Worm (Caenorhabditis elegans): ENCODE data around the gene cyp-34A5.

cyp-34A5 gene

ce11 chrV:3929099-3929498, 28.4 kb downstream of the cyp-34A5 start, which contains the start of gene srx-64:
Gene srx-64, plus strand, starts transcription at chrV:3929399.
- TF ChIP-seq daf-12 (tag; optimal IDR thresholded peaks at IDR 0.05) (no peak), nfya-1 (tag; optimal IDR thresholded peaks at IDR 0.05; ENCODE audit: insufficient read depth) (no peak), ZK546.5 (tag; optimal IDR thresholded peaks at IDR 0.05) (no peak), nhr-76 (tag; optimal IDR thresholded peaks at IDR 0.05) (no peak), elt-3 (tag; optimal IDR thresholded peaks at IDR 0.05) (no peak), unc-62 (GFP tag; optimal IDR thresholded peaks at IDR 0.05) (no peak), egl-5 (tag; optimal IDR thresholded peaks at IDR 0.05) (no peak), lin-39 (tag; optimal IDR thresholded peaks at IDR 0.05) (no peak), mml-1 (tag; optimal IDR thresholded peaks at IDR 0.05) (no peak), nhr-67 (tag; optimal IDR thresholded peaks at IDR 0.05) (no peak)

- TF ChIP-seq ceh-28 (tag; optimal IDR thresholded peaks at IDR 0.05) (no peak), fkh-2 (tag; optimal IDR thresholded peaks at IDR 0.05) (no peak), unc-62 (GFP tag; optimal IDR thresholded peaks at IDR 0.05) (no peak), aly-2 (tag; optimal IDR thresholded peaks at IDR 0.05) (no peak), lsy-12 (tag; optimal IDR thresholded peaks at IDR 0.05) (no peak), nhr-28 (tag; optimal IDR thresholded peaks at IDR 0.05) (no peak), egl-27 (tag; optimal IDR thresholded peaks at IDR 0.05) (no peak), nhr-23 (tag; optimal IDR thresholded peaks at IDR 0.05) (no peak), skn-1 (tag; optimal IDR thresholded peaks at IDR 0.05) (no peak), ZK546.5 (tag; optimal IDR thresholded peaks at IDR 0.05) (no peak), hmg-11 (tag; optimal IDR thresholded peaks at IDR 0.05) (no peak), lin-15B (tag; optimal IDR thresholded peaks at IDR 0.05) (no peak), nfya-1 (tag; optimal IDR thresholded peaks at IDR 0.05; ENCODE audit: insufficient read depth) (no peak), zag-1 (tag; optimal IDR thresholded peaks at IDR 0.05) (no peak), R02D3.7 (tag; optimal IDR thresholded peaks at IDR 0.05) (no peak), jun-1 (tag; optimal IDR thresholded peaks at IDR 0.05) (no peak), mdl-1 (tag; optimal IDR thresholded peaks at IDR 0.05) (no peak), nhr-76 (tag; optimal IDR thresholded peaks at IDR 0.05) (no peak), nhr-11 (tag; optimal IDR thresholded peaks at IDR 0.05) (no peak), nhr-25 (tag; optimal IDR thresholded peaks at IDR 0.05) (no peak)
Observed at ce11 chrV:3927522-3927921, 30.0 kb downstream of the cyp-34A5 start.

- no peak for TF ChIP-seq nhr-67 (tag; optimal IDR thresholded peaks at IDR 0.05)
- TF ChIP-seq elt-3 (tag; optimal IDR thresholded peaks at IDR 0.05): no peak
- TF ChIP-seq nhr-77 (tag; optimal IDR thresholded peaks at IDR 0.05): no peak
- TF ChIP-seq nhr-28 (tag; optimal IDR thresholded peaks at IDR 0.05): no peak
- TF ChIP-seq elt-2 (tag; optimal IDR thresholded peaks at IDR 0.05): no peak
- no peak for TF ChIP-seq tbx-2 (tag; optimal IDR thresholded peaks at IDR 0.05)
- TF ChIP-seq lin-15B (tag; optimal IDR thresholded peaks at IDR 0.05): no peak
- no peak for TF ChIP-seq sea-2 (GFP tag; optimal IDR thresholded peaks at IDR 0.05)
- no peak for TF ChIP-seq fkh-2 (tag; optimal IDR thresholded peaks at IDR 0.05)
- no peak for TF ChIP-seq nhr-43 (tag; optimal IDR thresholded peaks at IDR 0.05; ENCODE audit: poor library complexity, severe bottlenecking)
- TF ChIP-seq nhr-25 (tag; optimal IDR thresholded peaks at IDR 0.05): no peak
- TF ChIP-seq nfya-1 (tag; optimal IDR thresholded peaks at IDR 0.05; ENCODE audit: insufficient read depth): no peak
- TF ChIP-seq fos-1 (tag; optimal IDR thresholded peaks at IDR 0.05): no peak
Observed at ce11 chrV:3922547-3922946, 35.0 kb downstream of the cyp-34A5 start.

ce11 chrV:3921635-3922034, 35.9 kb downstream of the cyp-34A5 start, which contains the start of gene srx-65:
Gene srx-65, plus strand, starts transcription at chrV:3921935.
- TF ChIP-seq nfya-1 (tag; optimal IDR thresholded peaks at IDR 0.05; ENCODE audit: insufficient read depth) (no peak), elt-1 (tag; optimal IDR thresholded peaks at IDR 0.05) (no peak)

ce11 chrV:3919289-3919688, 38.2 kb downstream of the cyp-34A5 start, which contains the start of gene srx-66:
Gene srx-66, plus strand, starts transcription at chrV:3919589.
- TF ChIP-seq nhr-67 (tag; optimal IDR thresholded peaks at IDR 0.05): no peak
- TF ChIP-seq lin-15B (tag; optimal IDR thresholded peaks at IDR 0.05): no peak
- no peak for TF ChIP-seq lsy-12 (tag; optimal IDR thresholded peaks at IDR 0.05)
- no peak for TF ChIP-seq nhr-237 (tag; optimal IDR thresholded peaks at IDR 0.05)
- TF ChIP-seq elt-1 (tag; optimal IDR thresholded peaks at IDR 0.05): no peak
- no peak for TF ChIP-seq nhr-28 (tag; optimal IDR thresholded peaks at IDR 0.05)

All from whole organism, L3 larva.